Fruit fly (Drosophila melanogaster): ENCODE data around the gene CG4066.

- TF ChIP-seq usp (GFP tag; optimal IDR thresholded peaks at IDR 0.05), result no peak
- TF ChIP-seq pan (optimal IDR thresholded peaks at IDR 0.05), result no peak
- no peak for TF ChIP-seq psq (optimal IDR thresholded peaks at IDR 0.05)
- no peak for TF ChIP-seq CG8478 (optimal IDR thresholded peaks at IDR 0.05)
- TF ChIP-seq EcR (GFP tag; optimal IDR thresholded peaks at IDR 0.05), result no peak
Measured at dm6 chr3R:12326855-12327254, 15.7 kb downstream of the CG4066 start.
